Fruit fly (Drosophila melanogaster) whole organism, embryonic: ENCODE data around the gene galla-2.

Source experiments
- B-H1 ChIP-seq: fragments of 200-800 bp; sonication (Bioruptor generic); IDR thresholded peaks from 3 replicates; pipeline ENCODE4 v1.3.6; 2022; ENCODE audit warnings: missing biosample characterization, missing genetic modification characterization
- B-H2 ChIP-seq: fragments of 200-800 bp; sonication (Bioruptor generic); optimal IDR thresholded peaks from 2 replicates; lab custom pipeline; 2018; ENCODE audit warnings: missing biosample characterization, mild to moderate bottlenecking, missing genetic modification characterization
- BtbVII ChIP-seq: fragments of 200-800 bp; sonication (Bioruptor generic); optimal IDR thresholded peaks from 3 replicates; lab custom pipeline; 2017; ENCODE audit warnings: missing biosample characterization, mild to moderate bottlenecking, missing genetic modification characterization
- CG10274 ChIP-seq: fragments of 200-800 bp; sonication (Bioruptor generic); optimal IDR thresholded peaks from 3 replicates; lab custom pipeline; 2017; ENCODE audit warnings: missing biosample characterization, mild to moderate bottlenecking, missing genetic modification characterization
- CG10462 ChIP-seq: fragments of 200-800 bp; sonication (Bioruptor generic); optimal IDR thresholded peaks from 2 replicates; lab custom pipeline; 2016; ENCODE audit warnings: missing biosample characterization, missing genetic modification characterization
- CG10959 ChIP-seq: fragments of 200-800 bp; sonication (Bioruptor generic); IDR thresholded peaks from 2 replicates; pipeline ENCODE4 v1.3.6; 2022; ENCODE audit warnings: missing biosample characterization, missing genetic modification characterization
- CG11398 ChIP-seq: fragments of 200-800 bp; sonication (Bioruptor generic); optimal IDR thresholded peaks from 2 replicates; lab custom pipeline; 2016; ENCODE audit warnings: missing biosample characterization, missing genetic modification characterization
- CG12744 ChIP-seq: fragments of 200-800 bp; sonication (Bioruptor generic); optimal IDR thresholded peaks from 2 replicates; lab custom pipeline; 2016; ENCODE audit warnings: missing biosample characterization, missing genetic modification characterization
- CG13296 ChIP-seq: fragments of 200-800 bp; sonication (Bioruptor generic); optimal IDR thresholded peaks from 3 replicates; lab custom pipeline; 2018; ENCODE audit warnings: missing biosample characterization, mild to moderate bottlenecking, missing genetic modification characterization
- CG14050 ChIP-seq: fragments of 200-800 bp; sonication (Bioruptor generic); IDR thresholded peaks from 3 replicates; pipeline ENCODE4 v1.3.6; 2022; ENCODE audit warnings: missing biosample characterization, missing genetic modification characterization
- CG15514 ChIP-seq: fragments of 200-800 bp; sonication (Bioruptor generic); optimal IDR thresholded peaks from 3 replicates; lab custom pipeline; 2017; ENCODE audit warnings: missing biosample characterization, missing genetic modification characterization, mild to moderate bottlenecking, moderate library complexity, missing genetic modification reagents
- CG1647 ChIP-seq: fragments of 200-800 bp; sonication (Bioruptor generic); optimal IDR thresholded peaks from 3 replicates; lab custom pipeline; 2016; ENCODE audit warnings: missing biosample characterization, missing genetic modification characterization
- CG2678 ChIP-seq: fragments of 200-800 bp; sonication (Bioruptor generic); optimal IDR thresholded peaks from 3 replicates; lab custom pipeline; 2019; ENCODE audit warnings: missing biosample characterization, mild to moderate bottlenecking, missing genetic modification characterization, moderate library complexity
- CG32767 ChIP-seq: fragments of 200-800 bp; sonication (Bioruptor generic); IDR thresholded peaks from 2 replicates; pipeline ENCODE4 v1.3.6; 2022; ENCODE audit warnings: missing biosample characterization, missing genetic modification characterization
- CG34376 ChIP-seq: fragments of 200-800 bp; sonication (Bioruptor generic); optimal IDR thresholded peaks from 2 replicates; lab custom pipeline; 2018; ENCODE audit warnings: missing biosample characterization, mild to moderate bottlenecking, missing genetic modification characterization
- CG4854 ChIP-seq: fragments of 200-800 bp; sonication (Bioruptor generic); optimal IDR thresholded peaks from 2 replicates; lab custom pipeline; 2016; ENCODE audit warnings: missing biosample characterization, missing genetic modification characterization, inconsistent platforms
- CG6765 ChIP-seq: fragments of 200-800 bp; sonication (Bioruptor generic); optimal IDR thresholded peaks from 3 replicates; lab custom pipeline; 2017; ENCODE audit warnings: missing biosample characterization, mild to moderate bottlenecking, missing genetic modification characterization
- CG7987 ChIP-seq: fragments of 200-800 bp; sonication (Bioruptor generic); optimal IDR thresholded peaks from 2 replicates; lab custom pipeline; 2018; ENCODE audit warnings: missing biosample characterization, mild to moderate bottlenecking, missing genetic modification characterization, moderate library complexity
- CG8359 ChIP-seq: fragments of 200-800 bp; sonication (Bioruptor generic); optimal IDR thresholded peaks from 2 replicates; lab custom pipeline; 2017; ENCODE audit warnings: missing biosample characterization, mild to moderate bottlenecking, missing genetic modification characterization, borderline replicate concordance
- CTCF ChIP-seq: fragments of 200-800 bp; sonication (Bioruptor generic); optimal IDR thresholded peaks from 2 replicates; lab custom pipeline; 2017; ENCODE audit warnings: missing biosample characterization, mild to moderate bottlenecking, missing genetic modification characterization, moderate library complexity
- CoRest ChIP-seq: fragments of 200-800 bp; sonication (Bioruptor generic); optimal IDR thresholded peaks from 3 replicates; lab custom pipeline; 2018; ENCODE audit warnings: missing biosample characterization, mild to moderate bottlenecking, missing genetic modification characterization, moderate library complexity
- D ChIP-seq, 2 experiments: fragments of 200-800 bp in 1 of 2; fragments of >200 bp in 1 of 2; sonication (Bioruptor generic) in 1 of 2; optimal IDR thresholded peaks; 2 replicates in 1 of 2; 3 replicates in 1 of 2; lab custom pipeline; 2017; ENCODE audit warnings: mild to moderate bottlenecking in 1 of 2, missing biosample characterization in 1 of 2, missing genetic modification characterization in 1 of 2, missing genetic modification reagents in 1 of 2
- Dad ChIP-seq: fragments of 200-800 bp; sonication (Bioruptor generic); optimal IDR thresholded peaks from 3 replicates; lab custom pipeline; 2016; ENCODE audit warnings: missing biosample characterization, missing genetic modification characterization
- Dll ChIP-seq: fragments of 200-800 bp; sonication (Bioruptor generic); IDR thresholded peaks from 4 replicates; pipeline ENCODE4 v1.3.6; 2022; ENCODE audit warnings: missing biosample characterization, missing genetic modification characterization; ENCODE audit not compliant: partially characterized antibody
- Elba2 ChIP-seq: fragments of 200-800 bp; sonication (Bioruptor generic); optimal IDR thresholded peaks from 3 replicates; lab custom pipeline; 2016; ENCODE audit warnings: missing biosample characterization, missing genetic modification characterization
- Gsc ChIP-seq: fragments of 200-800 bp; sonication (Bioruptor generic); IDR thresholded peaks from 2 replicates; pipeline ENCODE4 v1.3.6; 2022; ENCODE audit warnings: missing biosample characterization, missing genetic modification characterization
- HLH54F ChIP-seq: fragments of 200-800 bp; sonication (Bioruptor generic); optimal IDR thresholded peaks from 3 replicates; lab custom pipeline; 2016; ENCODE audit warnings: missing biosample characterization, missing genetic modification characterization
- Hey ChIP-seq: fragments of 200-800 bp; sonication (Bioruptor generic); optimal IDR thresholded peaks from 3 replicates; lab custom pipeline; 2018; ENCODE audit warnings: missing biosample characterization, mild to moderate bottlenecking, missing genetic modification characterization
- Mes4 ChIP-seq: fragments of 200-800 bp; sonication (Bioruptor generic); optimal IDR thresholded peaks from 2 replicates; lab custom pipeline; 2016; ENCODE audit warnings: missing biosample characterization, missing genetic modification characterization
- Neu2 ChIP-seq: fragments of 200-800 bp; sonication (Bioruptor generic); optimal IDR thresholded peaks from 3 replicates; lab custom pipeline; 2016; ENCODE audit warnings: missing biosample characterization, missing genetic modification characterization, borderline replicate concordance
- amos ChIP-seq: fragments of 200-800 bp; sonication (Bioruptor generic); IDR thresholded peaks from 2 replicates; pipeline ENCODE4 v1.3.6; 2022; ENCODE audit warnings: missing biosample characterization, missing genetic modification characterization; ENCODE audit not compliant: partially characterized antibody
- chn ChIP-seq: fragments of 200-800 bp; sonication (Bioruptor generic); optimal IDR thresholded peaks from 2 replicates; lab custom pipeline; 2016; ENCODE audit warnings: missing biosample characterization, missing genetic modification characterization
- dati ChIP-seq: fragments of 200-800 bp; sonication (Bioruptor generic); IDR thresholded peaks from 2 replicates; pipeline ENCODE4 v1.3.6; 2022; ENCODE audit warnings: missing biosample characterization, missing genetic modification characterization
- emc ChIP-seq: fragments of 200-800 bp; sonication (Bioruptor generic); optimal IDR thresholded peaks from 2 replicates; lab custom pipeline; 2016; ENCODE audit warnings: missing biosample characterization, missing genetic modification characterization
- fu2 ChIP-seq: fragments of 200-800 bp; sonication (Bioruptor generic); optimal IDR thresholded peaks from 2 replicates; lab custom pipeline; 2016; ENCODE audit warnings: missing biosample characterization, missing genetic modification characterization
- jumu ChIP-seq: fragments of 200-800 bp; sonication (Bioruptor generic); optimal IDR thresholded peaks from 3 replicates; lab custom pipeline; 2016; ENCODE audit warnings: missing biosample characterization, missing genetic modification characterization
- klu ChIP-seq: fragments of 200-800 bp; sonication (Bioruptor generic); IDR thresholded peaks from 2 replicates; pipeline ENCODE4 v1.3.6; 2022; ENCODE audit warnings: missing biosample characterization, missing genetic modification characterization
- lmd ChIP-seq: fragments of 200-800 bp; sonication (Bioruptor generic); IDR thresholded peaks from 2 replicates; pipeline ENCODE4 v1.3.6; 2022; ENCODE audit warnings: missing biosample characterization, missing genetic modification characterization
- mirr ChIP-seq: fragments of 200-800 bp; sonication (Bioruptor generic); optimal IDR thresholded peaks from 3 replicates; lab custom pipeline; 2018; ENCODE audit warnings: missing biosample characterization, mild to moderate bottlenecking, missing genetic modification characterization
- nmo ChIP-seq: fragments of 200-800 bp; sonication (Bioruptor generic); optimal IDR thresholded peaks from 2 replicates; lab custom pipeline; 2018; ENCODE audit warnings: missing biosample characterization, mild to moderate bottlenecking, missing genetic modification characterization, moderate library complexity
- nom ChIP-seq: fragments of 200-800 bp; sonication (Bioruptor generic); optimal IDR thresholded peaks from 2 replicates; lab custom pipeline; 2017; ENCODE audit warnings: missing biosample characterization, missing genetic modification characterization, mild to moderate bottlenecking, moderate library complexity, missing genetic modification reagents
- onecut ChIP-seq: fragments of 200-800 bp; sonication (Bioruptor generic); IDR thresholded peaks from 2 replicates; pipeline ENCODE4 v1.3.6; 2022; ENCODE audit warnings: missing biosample characterization, missing genetic modification characterization
- pnt ChIP-seq: fragments of 200-800 bp; sonication (Bioruptor generic); optimal IDR thresholded peaks from 3 replicates; lab custom pipeline; 2016; ENCODE audit warnings: missing biosample characterization, missing genetic modification characterization
- sisA ChIP-seq: fragments of 200-800 bp; sonication (Bioruptor generic); IDR thresholded peaks from 2 replicates; pipeline ENCODE4 v1.3.6; 2022; ENCODE audit warnings: missing biosample characterization, missing genetic modification characterization
- so ChIP-seq: fragments of 200-800 bp; sonication (Bioruptor generic); IDR thresholded peaks from 3 replicates; pipeline ENCODE4 v1.3.6; 2022; ENCODE audit warnings: missing biosample characterization, missing genetic modification characterization
- tio ChIP-seq: fragments of 200-800 bp; sonication (Bioruptor generic); optimal IDR thresholded peaks from 2 replicates; lab custom pipeline; 2017; ENCODE audit warnings: missing biosample characterization, missing genetic modification characterization, inconsistent platforms
- usp ChIP-seq: fragments of >200 bp; optimal IDR thresholded peaks from 2 replicates; lab custom pipeline; 2017; ENCODE audit warnings: missing biosample characterization, missing genetic modification characterization
- wor ChIP-seq: fragments of 200-800 bp; sonication (Bioruptor generic); IDR thresholded peaks from 2 replicates; pipeline ENCODE4 v1.3.6; 2022; ENCODE audit warnings: missing biosample characterization, missing genetic modification characterization
- zfh2 ChIP-seq: fragments of 200-800 bp; sonication (Bioruptor generic); optimal IDR thresholded peaks from 2 replicates; lab custom pipeline; 2016; ENCODE audit warnings: missing biosample characterization, missing genetic modification characterization

Gene galla-2

dm6 chr3L:10844548-10845530, 37.9 kb upstream of the galla-2 start (continued):
- TF ChIP-seq jumu (peak; percentile 47), so (GFP tag; lab: Robert Waterston, UW) (no peak; the same call in 2 of the 3 replicates), CG32767 (GFP tag; lab: Robert Waterston, UW) (no peak), CG15514 (GFP tag; lab: Kevin White, UChicago) (no peak), dati (no peak), CG10274 (GFP tag; lab: Kevin White, UChicago) (no peak), Neu2 (GFP tag; lab: Kevin White, UChicago) (no peak), nom (GFP tag; lab: Kevin White, UChicago) (no peak), B-H1 (GFP tag; lab: Robert Waterston, UW) (no peak), CG6765 (GFP tag; lab: Kevin White, UChicago) (no peak), Mes4 (GFP tag; lab: Kevin White, UChicago) (peak; percentile 27), pnt (GFP tag; lab: Kevin White, UChicago) (peak; percentile 45), CG10959 (GFP tag; lab: Robert Waterston, UW) (no peak), amos (GFP tag; lab: Robert Waterston, UW) (no peak), CG14050 (GFP tag; lab: Robert Waterston, UW) (no peak), D (optimal IDR thresholded peaks at IDR 0.05; lab: Kevin White, UChicago) (no peak), D (GFP tag; optimal IDR thresholded peaks at IDR 0.05; lab: Kevin White, UChicago) (peak; percentile 62), CG4854 (GFP tag; lab: Kevin White, UChicago) (no peak), fu2 (GFP tag; lab: Kevin White, UChicago) (no peak), onecut (GFP tag; lab: Robert Waterston, UW) (no peak), mirr (GFP tag; lab: Kevin White, UChicago) (no peak), BtbVII (no peak), Elba2 (GFP tag; lab: Kevin White, UChicago) (no peak), tio (GFP tag; lab: Kevin White, UChicago) (peak; percentile 58), CG13296 (GFP tag; lab: Kevin White, UChicago) (no peak), lmd (GFP tag; lab: Robert Waterston, UW) (no peak; the same call in none of the 2 replicates), CG8359 (GFP tag; lab: Kevin White, UChicago) (peak; percentile 16), CG12744 (GFP tag; lab: Kevin White, UChicago) (no peak), CG10462 (no peak), klu (GFP tag; lab: Robert Waterston, UW) (no peak), Dad (no peak), B-H2 (GFP tag; lab: Kevin White, UChicago) (no peak), Dll (GFP tag; lab: Robert Waterston, UW) (no peak), chn (GFP tag; lab: Kevin White, UChicago) (no peak), nmo (GFP tag; lab: Kevin White, UChicago) (peak; percentile 60), CoRest (tag; lab: Kevin White, UChicago) (peak; percentile 55), Gsc (no peak), HLH54F (GFP tag; lab: Kevin White, UChicago) (no peak), usp (GFP tag; lab: Kevin White, UChicago) (no peak), emc (no peak), sisA (GFP tag; lab: Robert Waterston, UW) (0 out of 2 replicates have a peak, but pooled peaks have one; percentile 19), CG1647 (GFP tag; lab: Kevin White, UChicago) (no peak), zfh2 (no peak), CG2678 (tag; lab: Kevin White, UChicago) (peak; percentile 57), wor (GFP tag; lab: Robert Waterston, UW) (no peak), CG34376 (no peak), CG11398 (peak; percentile 22), Hey (tag; lab: Kevin White, UChicago) (peak; percentile 74), CG7987 (GFP tag; lab: Kevin White, UChicago) (no peak), CTCF (no peak)
